Worm (Caenorhabditis elegans) whole organism, L1 larva: Measurements from ENCODE around the gene szy-2.

Source experiments
- C04F5.9 ChIP-seq: sonication (generic microtip); optimal IDR thresholded peaks from 2 replicates; lab custom pipeline; 2016; ENCODE audit warnings: missing genetic modification characterization, missing compliant biosample characterization
- C16A3.4 ChIP-seq: fragments of 150-350 bp; optimal IDR thresholded peaks from 2 replicates; lab custom pipeline; 2014; ENCODE audit warnings: missing biosample characterization, missing genetic modification characterization
- Y116A8C.19 ChIP-seq: sonication (generic microtip); optimal IDR thresholded peaks from 2 replicates; lab custom pipeline; 2016; ENCODE audit warnings: missing compliant biosample characterization, missing genetic modification characterization, borderline replicate concordance
- ama-1 ChIP-seq: fragments of 150-350 bp; optimal IDR thresholded peaks from 2 replicates; lab custom pipeline; 2014
- blmp-1 ChIP-seq: fragments of 150-350 bp; optimal IDR thresholded peaks from 2 replicates; lab custom pipeline; 2014; ENCODE audit warnings: missing biosample characterization, missing genetic modification characterization
- ceh-63 ChIP-seq: fragments of 200-800 bp; sonication (Bioruptor generic); optimal IDR thresholded peaks from 2 replicates; lab custom pipeline; 2018; ENCODE audit warnings: mild to moderate bottlenecking, missing genetic modification characterization, missing compliant biosample characterization
- ceh-8 ChIP-seq: fragments of 200-800 bp; sonication (Bioruptor generic); optimal IDR thresholded peaks from 2 replicates; lab custom pipeline; 2018; ENCODE audit warnings: mild to moderate bottlenecking, missing genetic modification characterization, moderate library complexity, missing compliant biosample characterization
- ceh-88 ChIP-seq: fragments of 200-800 bp; sonication (Bioruptor generic); IDR thresholded peaks from 2 replicates; pipeline ENCODE4 v1.3.6; 2022; ENCODE audit warnings: missing genetic modification characterization, missing compliant biosample characterization
- dpl-1 ChIP-seq, 3 experiments: fragments of 150-350 bp in 2 of 3; sonication (generic microtip) in 1 of 3; optimal IDR thresholded peaks; 2 replicates each; lab custom pipeline; 2014 to 2017; ENCODE audit warnings: missing biosample characterization in 3 of 3, missing genetic modification characterization in 3 of 3, missing genetic modification reagents in 3 of 3
- efl-1 ChIP-seq, 4 experiments: fragments of 150-350 bp; optimal IDR thresholded peaks in 3 of 4; peaks in 1 of 4; 1 replicate in 1 of 4; 2 replicates in 3 of 4; lab custom pipeline; 2014; ENCODE audit warnings: missing biosample characterization in 2 of 4, missing genetic modification characterization in 2 of 4, missing genetic modification reagents in 2 of 4
- efl-3 ChIP-seq: fragments of 200-800 bp; sonication (Bioruptor generic); optimal IDR thresholded peaks from 2 replicates; lab custom pipeline; 2018; ENCODE audit warnings: mild to moderate bottlenecking, missing genetic modification characterization, missing compliant biosample characterization
- egl-13 ChIP-seq: sonication (generic microtip); optimal IDR thresholded peaks from 2 replicates; lab custom pipeline; 2016; ENCODE audit warnings: missing genotype, missing genetic modification reagents, missing genetic modification characterization, missing compliant biosample characterization
- egl-27 ChIP-seq, 2 experiments: fragments of 150-350 bp in 1 of 2; sonication (generic microtip); optimal IDR thresholded peaks; 3 replicates each; lab custom pipeline; 2017 to 2018; ENCODE audit warnings: missing biosample characterization in 2 of 2, missing genetic modification characterization in 2 of 2, missing genetic modification reagents in 2 of 2
- elt-2 ChIP-seq: sonication (generic microtip); optimal IDR thresholded peaks from 2 replicates; lab custom pipeline; 2016; ENCODE audit warnings: missing genetic modification characterization, mild to moderate bottlenecking, inconsistent platforms, missing compliant biosample characterization, missing genetic modification reagents
- elt-3 ChIP-seq, 6 experiments: fragments of 150-350 bp in 1 of 6; sonication (generic microtip); optimal IDR thresholded peaks; 2 replicates each; lab custom pipeline; 2017 to 2018; ENCODE audit warnings: missing biosample characterization in 6 of 6, missing genetic modification characterization in 6 of 6, inconsistent platforms in 1 of 6
- ets-5 ChIP-seq: fragments of 200-800 bp; sonication (Bioruptor generic); IDR thresholded peaks from 2 replicates; pipeline ENCODE4 v1.3.6; 2022; ENCODE audit warnings: missing genetic modification characterization, missing compliant biosample characterization
- fkh-10 ChIP-seq: sonication (generic microtip); optimal IDR thresholded peaks from 2 replicates; lab custom pipeline; 2017; ENCODE audit warnings: missing biosample characterization, missing genetic modification reagents, missing genetic modification characterization
- fos-1 ChIP-seq: fragments of 150-350 bp; optimal IDR thresholded peaks from 2 replicates; lab custom pipeline; 2014; ENCODE audit warnings: missing biosample characterization, missing genetic modification characterization
- hlh-4 ChIP-seq: sonication (generic microtip); optimal IDR thresholded peaks from 2 replicates; lab custom pipeline; 2016; ENCODE audit warnings: mild to moderate bottlenecking, missing genetic modification characterization, missing compliant biosample characterization
- hpl-2 ChIP-seq: fragments of 150-350 bp; optimal IDR thresholded peaks from 2 replicates; lab custom pipeline; 2014; ENCODE audit warnings: missing biosample characterization, missing genetic modification reagents, missing genetic modification characterization
- irx-1 ChIP-seq: sonication (generic microtip); optimal IDR thresholded peaks from 2 replicates; lab custom pipeline; 2016; ENCODE audit warnings: missing genetic modification characterization, missing compliant biosample characterization
- isw-1 ChIP-seq: fragments of 200-800 bp; sonication (Bioruptor generic); IDR thresholded peaks from 2 replicates; pipeline ENCODE4 v1.3.6; 2022; ENCODE audit warnings: missing genetic modification characterization, missing compliant biosample characterization
- lin-15B ChIP-seq: fragments of 150-350 bp; sonication (generic microtip); optimal IDR thresholded peaks from 3 replicates; lab custom pipeline; 2014; ENCODE audit warnings: missing biosample characterization, missing genetic modification characterization
- lin-35 ChIP-seq, 2 experiments: fragments of 150-350 bp; optimal IDR thresholded peaks; 2 replicates each; lab custom pipeline; 2014; ENCODE audit warnings: missing biosample characterization in 2 of 2, missing genetic modification characterization in 2 of 2, missing genetic modification reagents in 2 of 2
- lin-39 ChIP-seq: fragments of 150-350 bp; optimal IDR thresholded peaks from 2 replicates; lab custom pipeline; 2014; ENCODE audit warnings: missing biosample characterization, missing genetic modification reagents, missing genetic modification characterization
- lsy-2 ChIP-seq, 2 experiments: fragments of 150-350 bp; optimal IDR thresholded peaks; 2 replicates each; lab custom pipeline; 2014; ENCODE audit warnings: missing biosample characterization in 2 of 2, missing genetic modification characterization in 2 of 2
- mab-9 ChIP-seq: fragments of 200-800 bp; sonication (Bioruptor generic); IDR thresholded peaks from 2 replicates; pipeline ENCODE4 v1.3.6; 2022; ENCODE audit warnings: missing genetic modification reagents, missing genetic modification characterization, missing compliant biosample characterization
- mdl-1 ChIP-seq, 2 experiments: fragments of 150-350 bp; optimal IDR thresholded peaks; 2 replicates each; lab custom pipeline; 2014 to 2017; ENCODE audit warnings: missing biosample characterization in 2 of 2, missing genetic modification characterization in 2 of 2, inconsistent platforms in 1 of 2
- mef-2 ChIP-seq: fragments of 150-350 bp; optimal IDR thresholded peaks from 2 replicates; lab custom pipeline; 2014; ENCODE audit warnings: missing biosample characterization, missing genetic modification characterization
- nhr-19 ChIP-seq: fragments of 200-800 bp; sonication (Bioruptor generic); conservative IDR thresholded peaks from 2 replicates; pipeline ENCODE4 v1.3.6; 2022; ENCODE audit warnings: missing genetic modification characterization, missing compliant biosample characterization
- nhr-20 ChIP-seq: sonication (generic microtip); optimal IDR thresholded peaks from 2 replicates; lab custom pipeline; 2016; ENCODE audit warnings: mild to moderate bottlenecking, missing genetic modification characterization, missing compliant biosample characterization
- nhr-28 ChIP-seq: fragments of 150-350 bp; optimal IDR thresholded peaks from 2 replicates; lab custom pipeline; 2014; ENCODE audit warnings: missing biosample characterization, missing genetic modification characterization
- nhr-76 ChIP-seq: sonication (generic microtip); optimal IDR thresholded peaks from 2 replicates; lab custom pipeline; 2017; ENCODE audit warnings: missing biosample characterization, missing genetic modification characterization
- pag-3 ChIP-seq: sonication (generic microtip); optimal IDR thresholded peaks from 2 replicates; lab custom pipeline; 2017; ENCODE audit warnings: missing genetic modification characterization, mild to moderate bottlenecking, missing compliant biosample characterization, antibody characterized with exemption, borderline replicate concordance; ENCODE audit not compliant: insufficient read depth
- pqm-1 ChIP-seq: sonication (generic microtip); optimal IDR thresholded peaks from 3 replicates; lab custom pipeline; 2017; ENCODE audit warnings: missing biosample characterization, missing genetic modification characterization
- rnt-1 ChIP-seq: sonication (generic microtip); optimal IDR thresholded peaks from 2 replicates; lab custom pipeline; 2016; ENCODE audit warnings: mild to moderate bottlenecking, missing genetic modification characterization, moderate library complexity, missing compliant biosample characterization
- snu-23 ChIP-seq: sonication (generic microtip); optimal IDR thresholded peaks from 2 replicates; lab custom pipeline; 2016; ENCODE audit warnings: missing genetic modification characterization, missing compliant biosample characterization
- swsn-7 ChIP-seq: sonication (generic microtip); optimal IDR thresholded peaks from 2 replicates; lab custom pipeline; 2016; ENCODE audit warnings: missing genetic modification characterization, missing compliant biosample characterization
- unc-130 ChIP-seq: fragments of 150-350 bp; optimal IDR thresholded peaks from 2 replicates; lab custom pipeline; 2017; ENCODE audit warnings: missing biosample characterization, missing genetic modification characterization, inconsistent platforms
- unc-30 ChIP-seq: sonication (generic microtip); optimal IDR thresholded peaks from 2 replicates; lab custom pipeline; 2017; ENCODE audit warnings: missing biosample characterization, missing genetic modification characterization
- unc-86 ChIP-seq: sonication (generic microtip); optimal IDR thresholded peaks from 2 replicates; lab custom pipeline; 2016; ENCODE audit warnings: missing genetic modification characterization, missing compliant biosample characterization
- unc-98 ChIP-seq: fragments of 200-800 bp; sonication (Bioruptor generic); IDR thresholded peaks from 2 replicates; pipeline ENCODE4 v1.3.6; 2022; ENCODE audit warnings: missing genetic modification characterization, missing compliant biosample characterization
- vab-15 ChIP-seq: sonication (generic microtip); optimal IDR thresholded peaks from 2 replicates; lab custom pipeline; 2017; ENCODE audit warnings: missing genotype, mild to moderate bottlenecking, missing genetic modification characterization, missing compliant biosample characterization
- xbp-1 ChIP-seq: sonication (generic microtip); optimal IDR thresholded peaks from 2 replicates; lab custom pipeline; 2016; ENCODE audit warnings: missing genetic modification characterization, missing compliant biosample characterization
- ztf-11 ChIP-seq, 2 experiments: sonication (generic microtip); optimal IDR thresholded peaks; 2 replicates each; lab custom pipeline; 2016 to 2017; ENCODE audit warnings: missing genetic modification characterization in 2 of 2, missing biosample characterization in 1 of 2, missing compliant biosample characterization in 1 of 2

szy-2 gene

ce11 chrIII:5371226-5371926 is at the start of gene szy-2:
Gene szy-2, minus strand, starts transcription at chrIII:5371276.
- no peak for TF ChIP-seq hpl-2 (GFP tag; lab: Kevin White, UChicago)
- no peak for TF ChIP-seq swsn-7 (tag; lab: Kevin White, UChicago)
- TF ChIP-seq unc-130 (tag; lab: Kevin White, UChicago) = no peak
- TF ChIP-seq lsy-2 (tag; optimal IDR thresholded peaks at IDR 0.05; lab: Kevin White, UChicago) = no peak
- TF ChIP-seq ceh-63 (GFP tag; lab: Kevin White, UChicago) = no peak
- TF ChIP-seq egl-13 = no peak
- TF ChIP-seq rnt-1 = no peak
- no peak for TF ChIP-seq blmp-1 (tag; lab: Kevin White, UChicago)
- TF ChIP-seq nhr-28 (tag; lab: Kevin White, UChicago) = no peak
- TF ChIP-seq dpl-1 (GFP tag; optimal IDR thresholded peaks at IDR 0.05; lab: Kevin White, UChicago) = no peak
- TF ChIP-seq snu-23 = no peak
- no peak for TF ChIP-seq ztf-11 (tag; optimal IDR thresholded peaks at IDR 0.05; lab: Kevin White, UChicago)
- no peak for TF ChIP-seq ama-1 (lab: Kevin White, UChicago)
- TF ChIP-seq mab-9 (GFP tag; lab: Robert Waterston, UW) = no peak
- TF ChIP-seq ets-5 = no peak
- TF ChIP-seq unc-30 (tag; lab: Kevin White, UChicago) = no peak
- no peak for TF ChIP-seq lin-39 (tag; lab: Kevin White, UChicago)
- no peak for TF ChIP-seq vab-15 (tag; lab: Kevin White, UChicago)
- no peak for TF ChIP-seq unc-86 (tag; lab: Kevin White, UChicago)

- TF ChIP-seq ets-5 (no peak), fos-1 (tag; lab: Kevin White, UChicago) (no peak), efl-1 (optimal IDR thresholded peaks at IDR 0.05; lab: Kevin White, UChicago) (no peak), efl-1 (GFP tag; optimal IDR thresholded peaks at IDR 0.05 in 1 of 2; lab: Kevin White, UChicago) (peak in 1 of 2 experiments; percentile 28), lin-35 (GFP tag; optimal IDR thresholded peaks at IDR 0.05; lab: Kevin White, UChicago) (peak in 1 of 2 experiments; percentile 23), ceh-63 (GFP tag; lab: Kevin White, UChicago) (no peak), lin-15B (tag; lab: Kevin White, UChicago) (no peak), C04F5.9 (tag; lab: Kevin White, UChicago) (no peak), mab-9 (GFP tag; lab: Robert Waterston, UW) (no peak), isw-1 (GFP tag; lab: Robert Waterston, UW) (no peak), Y116A8C.19 (tag; lab: Kevin White, UChicago) (no peak), unc-98 (GFP tag; lab: Robert Waterston, UW) (no peak), nhr-76 (tag; lab: Kevin White, UChicago) (no peak), elt-2 (tag; lab: Kevin White, UChicago) (peak; percentile 50), C16A3.4 (tag; lab: Kevin White, UChicago) (no peak), mdl-1 (tag; optimal IDR thresholded peaks at IDR 0.05; lab: Kevin White, UChicago) (no peak), unc-30 (tag; lab: Kevin White, UChicago) (no peak)
Observed at ce11 chrIII:5420276-5420675, 49.2 kb upstream of the szy-2 start.

ce11 chrIII:5419527-5419926 is 48.5 kb upstream of the szy-2 start:
- TF ChIP-seq mdl-1 (tag; optimal IDR thresholded peaks at IDR 0.05; lab: Kevin White, UChicago) (no peak), blmp-1 (tag; lab: Kevin White, UChicago) (peak; percentile 66), egl-13 (no peak), C16A3.4 (tag; lab: Kevin White, UChicago) (no peak), pag-3 (tag; lab: Kevin White, UChicago) (no peak)

- TF ChIP-seq efl-3 (GFP tag; lab: Kevin White, UChicago) (no peak), irx-1 (tag; lab: Kevin White, UChicago) (no peak), ceh-88 (GFP tag; lab: Robert Waterston, UW) (no peak), mef-2 (no peak), xbp-1 (no peak), ceh-8 (GFP tag; lab: Kevin White, UChicago) (no peak), elt-3 (tag; optimal IDR thresholded peaks at IDR 0.05; lab: Kevin White, UChicago) (no peak), nhr-20 (tag; lab: Kevin White, UChicago) (no peak), hlh-4 (no peak), nhr-76 (tag; lab: Kevin White, UChicago) (no peak), nhr-19 (GFP tag; lab: Robert Waterston, UW) (peak; percentile 51), isw-1 (GFP tag; lab: Robert Waterston, UW) (no peak), fkh-10 (GFP tag; lab: Kevin White, UChicago) (no peak), ets-5 (no peak), blmp-1 (tag; lab: Kevin White, UChicago) (no peak), pag-3 (tag; lab: Kevin White, UChicago) (peak; percentile 59), egl-27 (tag; optimal IDR thresholded peaks at IDR 0.05; lab: Kevin White, UChicago) (no peak), pqm-1 (tag; lab: Kevin White, UChicago) (no peak)
Observed at ce11 chrIII:5417921-5418320, 46.8 kb upstream of the szy-2 start.
